Fruit fly (Drosophila melanogaster) whole organism: Measurements from ENCODE around the gene Capr.

ENCODE experiments used
- CG8478 ChIP-seq: fragments of >200 bp; optimal IDR thresholded peaks from 2 replicates; lab custom pipeline; 2018; ENCODE audit warnings: inconsistent platforms
- EcR ChIP-seq, 2 experiments: fragments of >200 bp; optimal IDR thresholded peaks; 2 replicates each; lab custom pipeline; 2017; ENCODE audit warnings: missing biosample characterization in 2 of 2, missing genetic modification characterization in 2 of 2, missing genetic modification reagents in 2 of 2
- pan ChIP-seq: fragments of >200 bp; optimal IDR thresholded peaks from 2 replicates; lab custom pipeline; 2017
- psq ChIP-seq: fragments of >200 bp; optimal IDR thresholded peaks from 2 replicates; lab custom pipeline; 2017
- usp ChIP-seq: fragments of >200 bp; optimal IDR thresholded peaks from 2 replicates; lab custom pipeline; 2017; ENCODE audit warnings: missing biosample characterization, missing genetic modification characterization, mixed read lengths

dm6 chr3L:18672986-18673633 lies at the start of gene Capr:
- TF ChIP-seq psq (no peak), pan (no peak), CG8478 (lab: Kevin White, UChicago) (no peak), EcR (GFP tag; optimal IDR thresholded peaks at IDR 0.05; lab: Kevin White, UChicago) (no peak), usp (GFP tag; lab: Kevin White, UChicago) (no peak)
